Worm (Caenorhabditis elegans): ENCODE results near the gene hlh-26.

ce11 chrII:5505820-5506287, 27.7 kb downstream of the hlh-26 start, which contains the start of gene npp-24:
- TF ChIP-seq ahr-1 (tag; optimal IDR thresholded peaks at IDR 0.05) (no peak), lim-6 (tag; optimal IDR thresholded peaks at IDR 0.05) (no peak), elt-2 (tag; optimal IDR thresholded peaks at IDR 0.05) (peak; percentile 6), dmd-4 (tag; optimal IDR thresholded peaks at IDR 0.05; ENCODE audit: borderline replicate concordance) (no peak), fkh-6 (tag; optimal IDR thresholded peaks at IDR 0.05) (no peak), nfya-1 (tag; optimal IDR thresholded peaks at IDR 0.05) (no peak), madf-2 (tag; optimal IDR thresholded peaks at IDR 0.05) (no peak), pha-4 (tag; optimal IDR thresholded peaks at IDR 0.05) (no peak)

Data from whole organism, late embryonic.